Fruit fly (Drosophila melanogaster) whole organism, embryonic: ENCODE results near the gene CG31343.

Source experiments
- Aef1 ChIP-seq: fragments of 200-800 bp; sonication (Bioruptor generic); IDR thresholded peaks from 3 replicates; pipeline ENCODE4 v1.3.6; 2022; ENCODE audit warnings: missing biosample characterization, missing genetic modification characterization
- Antp ChIP-seq: fragments of 200-800 bp; sonication (Bioruptor generic); optimal IDR thresholded peaks from 3 replicates; lab custom pipeline; 2016; ENCODE audit warnings: missing biosample characterization, missing genetic modification characterization
- CG10209 ChIP-seq: fragments of 200-800 bp; sonication (Bioruptor generic); optimal IDR thresholded peaks from 3 replicates; lab custom pipeline; 2017; ENCODE audit warnings: missing biosample characterization, mild to moderate bottlenecking, missing genetic modification characterization, missing genetic modification reagents
- CG10366 ChIP-seq: fragments of 200-800 bp; sonication (Bioruptor generic); IDR thresholded peaks from 2 replicates; pipeline ENCODE4 v1.3.6; 2022; ENCODE audit warnings: missing biosample characterization, missing genetic modification characterization
- CG10462 ChIP-seq: fragments of 200-800 bp; sonication (Bioruptor generic); optimal IDR thresholded peaks from 2 replicates; lab custom pipeline; 2016; ENCODE audit warnings: missing biosample characterization, missing genetic modification characterization
- CG11560 ChIP-seq: fragments of 200-800 bp; sonication (Bioruptor generic); IDR thresholded peaks from 3 replicates; pipeline ENCODE4 v1.3.6; 2022; ENCODE audit warnings: missing biosample characterization, missing genetic modification characterization
- CG13424 ChIP-seq: fragments of 200-800 bp; sonication (Bioruptor generic); optimal IDR thresholded peaks from 2 replicates; lab custom pipeline; 2019; ENCODE audit warnings: missing biosample characterization, mild to moderate bottlenecking, missing genetic modification characterization, moderate library complexity
- CG13624 ChIP-seq: fragments of 200-800 bp; sonication (Bioruptor generic); optimal IDR thresholded peaks from 2 replicates; lab custom pipeline; 2016; ENCODE audit warnings: missing biosample characterization, missing genetic modification characterization
- CG1529 ChIP-seq: fragments of 200-800 bp; sonication (Bioruptor generic); optimal IDR thresholded peaks from 3 replicates; lab custom pipeline; 2018; ENCODE audit warnings: missing biosample characterization, missing genetic modification characterization
- CG17186 ChIP-seq: fragments of 200-800 bp; sonication (Bioruptor generic); optimal IDR thresholded peaks from 3 replicates; lab custom pipeline; 2017; ENCODE audit warnings: missing biosample characterization, missing genetic modification reagents, missing genetic modification characterization
- CG17802 ChIP-seq: fragments of 200-800 bp; sonication (Bioruptor generic); optimal IDR thresholded peaks from 2 replicates; lab custom pipeline; 2018; ENCODE audit warnings: missing biosample characterization, mild to moderate bottlenecking, missing genetic modification characterization, moderate library complexity
- CG17912 ChIP-seq: fragments of 200-800 bp; sonication (Bioruptor generic); optimal IDR thresholded peaks from 2 replicates; lab custom pipeline; 2018; ENCODE audit warnings: missing biosample characterization, mild to moderate bottlenecking, missing genetic modification characterization
- CG2120 ChIP-seq: fragments of 200-800 bp; sonication (Bioruptor generic); optimal IDR thresholded peaks from 3 replicates; lab custom pipeline; 2016; ENCODE audit warnings: missing biosample characterization, missing genetic modification characterization
- CG2889 ChIP-seq: fragments of 200-800 bp; sonication (Bioruptor generic); IDR thresholded peaks from 3 replicates; pipeline ENCODE4 v1.3.6; 2022; ENCODE audit warnings: missing biosample characterization, missing genetic modification characterization
- CG30431 ChIP-seq: fragments of 200-800 bp; sonication (Bioruptor generic); optimal IDR thresholded peaks from 2 replicates; lab custom pipeline; 2017; ENCODE audit warnings: missing biosample characterization, missing genetic modification characterization
- CG32772 ChIP-seq: fragments of 200-800 bp; sonication (Bioruptor generic); IDR thresholded peaks from 2 replicates; pipeline ENCODE4 v1.3.6; 2022; ENCODE audit warnings: missing biosample characterization, missing genetic modification characterization
- CG7987 ChIP-seq: fragments of 200-800 bp; sonication (Bioruptor generic); optimal IDR thresholded peaks from 2 replicates; lab custom pipeline; 2018; ENCODE audit warnings: missing biosample characterization, mild to moderate bottlenecking, missing genetic modification characterization, moderate library complexity
- CTCF ChIP-seq: fragments of 200-800 bp; sonication (Bioruptor generic); optimal IDR thresholded peaks from 2 replicates; lab custom pipeline; 2017; ENCODE audit warnings: missing biosample characterization, mild to moderate bottlenecking, missing genetic modification characterization, moderate library complexity
- Camta ChIP-seq: fragments of 200-800 bp; sonication (Bioruptor generic); optimal IDR thresholded peaks from 2 replicates; lab custom pipeline; 2016; ENCODE audit warnings: missing biosample characterization, missing genetic modification characterization
- Dip2 ChIP-seq: fragments of 200-800 bp; sonication (Bioruptor generic); IDR thresholded peaks from 2 replicates; pipeline ENCODE4 v1.3.6; 2022; ENCODE audit warnings: missing biosample characterization, missing genetic modification characterization
- Fer2 ChIP-seq: fragments of 200-800 bp; sonication (Bioruptor generic); optimal IDR thresholded peaks from 2 replicates; lab custom pipeline; 2018; ENCODE audit warnings: missing biosample characterization, mild to moderate bottlenecking, missing genetic modification characterization, moderate library complexity
- HLH4C ChIP-seq: fragments of 200-800 bp; sonication (Bioruptor generic); IDR thresholded peaks from 3 replicates; pipeline ENCODE4 v1.3.6; 2022; ENCODE audit warnings: missing biosample characterization, missing genetic modification characterization; ENCODE audit not compliant: partially characterized antibody
- HmgD ChIP-seq: fragments of 200-800 bp; sonication (Bioruptor generic); optimal IDR thresholded peaks from 3 replicates; lab custom pipeline; 2016; ENCODE audit warnings: missing biosample characterization, missing genetic modification characterization
- Kr ChIP-seq: fragments of 200-800 bp; sonication (Bioruptor generic); optimal IDR thresholded peaks from 2 replicates; lab custom pipeline; 2017; ENCODE audit warnings: missing biosample characterization, mild to moderate bottlenecking, missing genetic modification characterization
- Stat92E ChIP-seq, 3 experiments: fragments of >200 bp in 2 of 3; fragments of 200-800 bp in 1 of 3; sonication (Bioruptor generic) in 1 of 3; optimal IDR thresholded peaks; 2 replicates each; lab custom pipeline; 2017 to 2019; ENCODE audit warnings: missing biosample characterization in 3 of 3, missing genetic modification characterization in 3 of 3, mild to moderate bottlenecking in 1 of 3, moderate library complexity in 1 of 3
- aop ChIP-seq: fragments of 200-800 bp; sonication (Bioruptor generic); IDR thresholded peaks from 2 replicates; pipeline ENCODE4 v1.3.6; 2022; ENCODE audit warnings: missing biosample characterization, missing genetic modification characterization
- bbx ChIP-seq: fragments of 200-800 bp; sonication (Bioruptor generic); IDR thresholded peaks from 2 replicates; pipeline ENCODE4 v1.3.6; 2022; ENCODE audit warnings: missing biosample characterization, missing genetic modification characterization; ENCODE audit not compliant: partially characterized antibody
- crp ChIP-seq, 2 experiments: fragments of 200-800 bp; sonication (Bioruptor generic); optimal IDR thresholded peaks; 2 replicates in 1 of 2; 3 replicates in 1 of 2; lab custom pipeline; 2017; ENCODE audit warnings: missing biosample characterization in 2 of 2, missing genetic modification characterization in 2 of 2, mild to moderate bottlenecking in 1 of 2, moderate library complexity in 1 of 2
- danr ChIP-seq: fragments of 200-800 bp; sonication (Bioruptor generic); IDR thresholded peaks from 2 replicates; pipeline ENCODE4 v1.3.6; 2022; ENCODE audit warnings: missing biosample characterization, missing genetic modification characterization
- dm ChIP-seq: fragments of 200-800 bp; sonication (Bioruptor generic); optimal IDR thresholded peaks from 3 replicates; lab custom pipeline; 2016; ENCODE audit warnings: missing biosample characterization, missing genetic modification characterization
- dmrt11E ChIP-seq: fragments of 200-800 bp; sonication (Bioruptor generic); optimal IDR thresholded peaks from 3 replicates; lab custom pipeline; 2018; ENCODE audit warnings: missing biosample characterization, mild to moderate bottlenecking, missing genetic modification characterization, moderate library complexity
- emc ChIP-seq: fragments of 200-800 bp; sonication (Bioruptor generic); optimal IDR thresholded peaks from 2 replicates; lab custom pipeline; 2016; ENCODE audit warnings: missing biosample characterization, missing genetic modification characterization
- ems ChIP-seq: fragments of 200-800 bp; sonication (Bioruptor generic); optimal IDR thresholded peaks from 3 replicates; lab custom pipeline; 2016; ENCODE audit warnings: missing biosample characterization, missing genetic modification characterization
- exex ChIP-seq: fragments of 200-800 bp; sonication (Bioruptor generic); optimal IDR thresholded peaks from 4 replicates; lab custom pipeline; 2018; ENCODE audit warnings: missing biosample characterization, mild to moderate bottlenecking, missing genetic modification characterization, moderate library complexity
- eyg ChIP-seq: fragments of 200-800 bp; sonication (Bioruptor generic); optimal IDR thresholded peaks from 3 replicates; lab custom pipeline; 2016; ENCODE audit warnings: missing biosample characterization, missing genetic modification characterization
- jing ChIP-seq: fragments of 200-800 bp; sonication (Bioruptor generic); optimal IDR thresholded peaks from 2 replicates; lab custom pipeline; 2018; ENCODE audit warnings: missing biosample characterization, mild to moderate bottlenecking, missing genetic modification characterization
- lbe ChIP-seq: fragments of 200-800 bp; sonication (Bioruptor generic); optimal IDR thresholded peaks from 2 replicates; lab custom pipeline; 2016; ENCODE audit warnings: missing biosample characterization, mild to moderate bottlenecking, missing genetic modification characterization
- luna ChIP-seq: fragments of 200-800 bp; sonication (Bioruptor generic); optimal IDR thresholded peaks from 2 replicates; lab custom pipeline; 2016; ENCODE audit warnings: missing biosample characterization, missing genetic modification characterization
- nau ChIP-seq: fragments of 200-800 bp; sonication (Bioruptor generic); optimal IDR thresholded peaks from 3 replicates; lab custom pipeline; 2017; ENCODE audit warnings: missing biosample characterization, mild to moderate bottlenecking, missing genetic modification characterization, missing genetic modification reagents
- oc ChIP-seq: fragments of 200-800 bp; sonication (Bioruptor generic); optimal IDR thresholded peaks from 2 replicates; lab custom pipeline; 2018; ENCODE audit warnings: missing biosample characterization, mild to moderate bottlenecking, missing genetic modification characterization, moderate library complexity
- odd ChIP-seq: fragments of 200-800 bp; sonication (Bioruptor generic); optimal IDR thresholded peaks from 2 replicates; lab custom pipeline; 2017; ENCODE audit warnings: missing biosample characterization, mild to moderate bottlenecking, missing genetic modification characterization
- onecut ChIP-seq: fragments of 200-800 bp; sonication (Bioruptor generic); IDR thresholded peaks from 2 replicates; pipeline ENCODE4 v1.3.6; 2022; ENCODE audit warnings: missing biosample characterization, missing genetic modification characterization
- org-1 ChIP-seq: fragments of 200-800 bp; sonication (Bioruptor generic); optimal IDR thresholded peaks from 2 replicates; lab custom pipeline; 2017; ENCODE audit warnings: missing biosample characterization, missing genetic modification characterization
- p53 ChIP-seq: fragments of 200-800 bp; sonication (Bioruptor generic); optimal IDR thresholded peaks from 2 replicates; lab custom pipeline; 2016; ENCODE audit warnings: missing biosample characterization, missing genetic modification characterization
- pan ChIP-seq, 4 experiments: fragments of >200 bp in 3 of 4; fragments of 200-800 bp in 1 of 4; sonication (Bioruptor generic) in 1 of 4; optimal IDR thresholded peaks in 3 of 4; IDR thresholded peaks in 1 of 4; 2 replicates each; pipeline versions ENCODE4 v1.3.6 to Lab custom; 2017 to 2022; ENCODE audit warnings: missing biosample characterization in 2 of 4, missing genetic modification characterization in 2 of 4, mixed read lengths in 1 of 4
- pfk ChIP-seq: fragments of 200-800 bp; sonication (Bioruptor generic); optimal IDR thresholded peaks from 2 replicates; lab custom pipeline; 2018; ENCODE audit warnings: missing biosample characterization, mild to moderate bottlenecking, missing genetic modification characterization, moderate library complexity
- prd ChIP-seq, 3 experiments: fragments of >200 bp in 2 of 3; fragments of 200-800 bp in 1 of 3; sonication (Bioruptor generic) in 1 of 3; optimal IDR thresholded peaks in 2 of 3; IDR thresholded peaks in 1 of 3; 2 replicates in 2 of 3; 3 replicates in 1 of 3; pipeline versions ENCODE4 v1.3.6 to Lab custom; 2017 to 2022; ENCODE audit warnings: missing biosample characterization in 1 of 3, missing genetic modification characterization in 1 of 3
- psq ChIP-seq: fragments of 200-800 bp; sonication (Bioruptor generic); optimal IDR thresholded peaks from 2 replicates; lab custom pipeline; 2017; ENCODE audit warnings: missing biosample characterization, missing genetic modification characterization
- ro ChIP-seq: fragments of 200-800 bp; sonication (Bioruptor generic); IDR thresholded peaks from 2 replicates; pipeline ENCODE4 v1.3.6; 2022; ENCODE audit warnings: missing biosample characterization, missing genetic modification characterization
- sens-2 ChIP-seq: fragments of 200-800 bp; sonication (Bioruptor generic); IDR thresholded peaks from 2 replicates; pipeline ENCODE4 v1.3.6; 2022; ENCODE audit warnings: missing biosample characterization, missing genetic modification characterization
- zfh2 ChIP-seq: fragments of 200-800 bp; sonication (Bioruptor generic); optimal IDR thresholded peaks from 2 replicates; lab custom pipeline; 2016; ENCODE audit warnings: missing biosample characterization, missing genetic modification characterization

CG31343 gene

dm6 chr3R:21698895-21699300 lies 46.2 kb upstream of the CG31343 start (continued):
- no peak for TF ChIP-seq CG30431 (GFP tag; lab: Kevin White, UChicago)
- TF ChIP-seq luna (GFP tag; lab: Kevin White, UChicago) = no peak
- TF ChIP-seq CG2889 (GFP tag; lab: Robert Waterston, UW) = no peak
- TF ChIP-seq lbe (GFP tag; lab: Kevin White, UChicago) = no peak
- TF ChIP-seq org-1 (GFP tag; lab: Kevin White, UChicago) = peak; percentile 6
- no peak for TF ChIP-seq eyg (GFP tag; lab: Kevin White, UChicago)
- no peak for TF ChIP-seq prd (optimal IDR thresholded peaks at IDR 0.05; lab: Kevin White, UChicago)
- peak; percentile 25; the same call in 1 of the 3 replicates for TF ChIP-seq prd (GFP tag; IDR thresholded peaks at IDR 0.05; lab: Robert Waterston, UW)
- TF ChIP-seq CG1529 (GFP tag; lab: Kevin White, UChicago) = no peak
- TF ChIP-seq zfh2 = no peak
- TF ChIP-seq CG2120 (GFP tag; lab: Kevin White, UChicago) = no peak
- TF ChIP-seq Antp (GFP tag; lab: Kevin White, UChicago) = no peak
- no peak for TF ChIP-seq onecut (GFP tag; lab: Robert Waterston, UW)
- no peak for TF ChIP-seq CG17912 (GFP tag; lab: Kevin White, UChicago)
- no peak for TF ChIP-seq jing (GFP tag; lab: Kevin White, UChicago)
- no peak for TF ChIP-seq pfk
- TF ChIP-seq nau (GFP tag; lab: Kevin White, UChicago) = no peak
- no peak for TF ChIP-seq CG17186 (GFP tag; lab: Kevin White, UChicago)
- no peak for TF ChIP-seq odd (GFP tag; lab: Kevin White, UChicago)
- TF ChIP-seq HmgD (GFP tag; lab: Kevin White, UChicago) = no peak
- no peak for TF ChIP-seq Stat92E (GFP tag; optimal IDR thresholded peaks at IDR 0.05; lab: Kevin White, UChicago)
- no peak for TF ChIP-seq dm (GFP tag; lab: Kevin White, UChicago)
- no peak for TF ChIP-seq sens-2
- no peak for TF ChIP-seq emc (GFP tag; lab: Kevin White, UChicago)
- no peak for TF ChIP-seq crp (GFP tag; optimal IDR thresholded peaks at IDR 0.05; lab: Kevin White, UChicago)
- no peak for TF ChIP-seq CG10366 (GFP tag; lab: Robert Waterston, UW)
- TF ChIP-seq p53 (GFP tag; lab: Kevin White, UChicago) = no peak
- TF ChIP-seq ems = no peak
- no peak for TF ChIP-seq exex (tag; lab: Kevin White, UChicago)
- no peak for TF ChIP-seq HLH4C (GFP tag; lab: Robert Waterston, UW)
- no peak for TF ChIP-seq CG7987
- TF ChIP-seq CG13624 = no peak
- no peak for TF ChIP-seq Kr
- no peak for TF ChIP-seq dmrt11E
- no peak for TF ChIP-seq Camta
- TF ChIP-seq CG17802 (tag; lab: Kevin White, UChicago) = no peak
- TF ChIP-seq Fer2 (tag; lab: Kevin White, UChicago) = no peak
- no peak for TF ChIP-seq CG10209
- peak; percentile 48 for TF ChIP-seq CG13424 (tag; lab: Kevin White, UChicago)
- no peak for TF ChIP-seq bbx (GFP tag; lab: Robert Waterston, UW)
- no peak for TF ChIP-seq Dip2 (GFP tag; lab: Robert Waterston, UW)
- no peak for TF ChIP-seq pan (optimal IDR thresholded peaks at IDR 0.05; lab: Kevin White, UChicago)
- TF ChIP-seq pan (GFP tag; optimal IDR thresholded peaks at IDR 0.05 in 1 of 2, IDR thresholded peaks at IDR 0.05 in 1 of 2) = no peak
- TF ChIP-seq aop (GFP tag; lab: Robert Waterston, UW) = no peak
- TF ChIP-seq CG10462 (GFP tag; lab: Kevin White, UChicago) = no peak
- TF ChIP-seq psq (GFP tag; lab: Kevin White, UChicago) = no peak
- no peak for TF ChIP-seq Aef1 (GFP tag; lab: Robert Waterston, UW)
- TF ChIP-seq ro (GFP tag; lab: Robert Waterston, UW) = no peak
- no peak for TF ChIP-seq CTCF (GFP tag; lab: Kevin White, UChicago)
- TF ChIP-seq CG11560 (tag; lab: Robert Waterston, UW) = no peak
- TF ChIP-seq oc (tag; lab: Kevin White, UChicago) = no peak
- TF ChIP-seq danr (GFP tag; lab: Robert Waterston, UW) = no peak
- TF ChIP-seq CG32772 (GFP tag; lab: Robert Waterston, UW) = no peak
